Worm (Caenorhabditis elegans) whole organism, L1 larva: ENCODE data around the gene tmem-184.

ENCODE experiments used
- C04F5.9 ChIP-seq: sonication (generic microtip); optimal IDR thresholded peaks from 2 replicates; lab custom pipeline; 2016; ENCODE audit warnings: missing genetic modification characterization, missing compliant biosample characterization
- C34B4.2 ChIP-seq: sonication (generic microtip); optimal IDR thresholded peaks from 2 replicates; lab custom pipeline; 2017; ENCODE audit warnings: mild to moderate bottlenecking, missing genetic modification characterization, missing compliant biosample characterization
- Y116A8C.19 ChIP-seq: sonication (generic microtip); optimal IDR thresholded peaks from 2 replicates; lab custom pipeline; 2016; ENCODE audit warnings: missing compliant biosample characterization, missing genetic modification characterization, borderline replicate concordance
- alr-1 ChIP-seq: fragments of 200-800 bp; sonication (Bioruptor generic); optimal IDR thresholded peaks from 2 replicates; lab custom pipeline; 2018; ENCODE audit warnings: borderline replicate concordance, mild to moderate bottlenecking, missing genetic modification characterization, missing compliant biosample characterization
- blmp-1 ChIP-seq: fragments of 150-350 bp; optimal IDR thresholded peaks from 2 replicates; lab custom pipeline; 2014; ENCODE audit warnings: missing biosample characterization, missing genetic modification characterization
- ceh-63 ChIP-seq: fragments of 200-800 bp; sonication (Bioruptor generic); optimal IDR thresholded peaks from 2 replicates; lab custom pipeline; 2018; ENCODE audit warnings: mild to moderate bottlenecking, missing genetic modification characterization, missing compliant biosample characterization
- ceh-8 ChIP-seq: fragments of 200-800 bp; sonication (Bioruptor generic); optimal IDR thresholded peaks from 2 replicates; lab custom pipeline; 2018; ENCODE audit warnings: mild to moderate bottlenecking, missing genetic modification characterization, moderate library complexity, missing compliant biosample characterization
- ceh-82 ChIP-seq, 3 experiments: fragments of 150-350 bp in 1 of 3; sonication (generic microtip) in 2 of 3; optimal IDR thresholded peaks; 2 replicates each; lab custom pipeline; 2014 to 2017; ENCODE audit warnings: missing biosample characterization in 3 of 3, missing genetic modification characterization in 3 of 3
- ceh-88 ChIP-seq: fragments of 200-800 bp; sonication (Bioruptor generic); IDR thresholded peaks from 2 replicates; pipeline ENCODE4 v1.3.6; 2022; ENCODE audit warnings: missing genetic modification characterization, missing compliant biosample characterization
- ces-1 ChIP-seq: fragments of 150-350 bp; optimal IDR thresholded peaks from 2 replicates; lab custom pipeline; 2014; ENCODE audit warnings: missing biosample characterization, missing genetic modification reagents, missing genetic modification characterization
- dsc-1 ChIP-seq: sonication (generic microtip); optimal IDR thresholded peaks from 2 replicates; lab custom pipeline; 2016; ENCODE audit warnings: mild to moderate bottlenecking, missing genetic modification characterization, missing compliant biosample characterization
- efl-1 ChIP-seq, 4 experiments: fragments of 150-350 bp; optimal IDR thresholded peaks in 3 of 4; peaks in 1 of 4; 1 replicate in 1 of 4; 2 replicates in 3 of 4; lab custom pipeline; 2014; ENCODE audit warnings: missing biosample characterization in 2 of 4, missing genetic modification characterization in 2 of 4, missing genetic modification reagents in 2 of 4
- egl-27 ChIP-seq, 2 experiments: fragments of 150-350 bp in 1 of 2; sonication (generic microtip); optimal IDR thresholded peaks; 3 replicates each; lab custom pipeline; 2017 to 2018; ENCODE audit warnings: missing biosample characterization in 2 of 2, missing genetic modification characterization in 2 of 2, missing genetic modification reagents in 2 of 2
- elt-2 ChIP-seq: sonication (generic microtip); optimal IDR thresholded peaks from 2 replicates; lab custom pipeline; 2016; ENCODE audit warnings: missing genetic modification characterization, mild to moderate bottlenecking, inconsistent platforms, missing compliant biosample characterization, missing genetic modification reagents
- elt-3 ChIP-seq, 6 experiments: fragments of 150-350 bp in 1 of 6; sonication (generic microtip); optimal IDR thresholded peaks; 2 replicates each; lab custom pipeline; 2017 to 2018; ENCODE audit warnings: missing biosample characterization in 6 of 6, missing genetic modification characterization in 6 of 6, inconsistent platforms in 1 of 6
- fkh-8 ChIP-seq: sonication (generic microtip); optimal IDR thresholded peaks from 2 replicates; lab custom pipeline; 2016; ENCODE audit warnings: mild to moderate bottlenecking, missing genetic modification characterization, missing compliant biosample characterization
- hlh-17 ChIP-seq: fragments of 200-800 bp; sonication (Bioruptor generic); optimal IDR thresholded peaks from 2 replicates; lab custom pipeline; 2018; ENCODE audit warnings: missing genetic modification characterization, mild to moderate bottlenecking, missing compliant biosample characterization, moderate library complexity, borderline replicate concordance
- hlh-4 ChIP-seq: sonication (generic microtip); optimal IDR thresholded peaks from 2 replicates; lab custom pipeline; 2016; ENCODE audit warnings: mild to moderate bottlenecking, missing genetic modification characterization, missing compliant biosample characterization
- lin-14 ChIP-seq: fragments of 200-800 bp; sonication (Bioruptor generic); optimal IDR thresholded peaks from 2 replicates; lab custom pipeline; 2018; ENCODE audit warnings: mild to moderate bottlenecking, missing genetic modification characterization, moderate library complexity, missing compliant biosample characterization
- lin-35 ChIP-seq, 2 experiments: fragments of 150-350 bp; optimal IDR thresholded peaks; 2 replicates each; lab custom pipeline; 2014; ENCODE audit warnings: missing biosample characterization in 2 of 2, missing genetic modification characterization in 2 of 2, missing genetic modification reagents in 2 of 2
- lin-39 ChIP-seq: fragments of 150-350 bp; optimal IDR thresholded peaks from 2 replicates; lab custom pipeline; 2014; ENCODE audit warnings: missing biosample characterization, missing genetic modification reagents, missing genetic modification characterization
- lir-3 ChIP-seq: sonication (generic microtip); optimal IDR thresholded peaks from 2 replicates; lab custom pipeline; 2016; ENCODE audit warnings: mild to moderate bottlenecking, missing genetic modification characterization, moderate library complexity, missing compliant biosample characterization; ENCODE audit not compliant: poor library complexity
- mab-9 ChIP-seq: fragments of 200-800 bp; sonication (Bioruptor generic); IDR thresholded peaks from 2 replicates; pipeline ENCODE4 v1.3.6; 2022; ENCODE audit warnings: missing genetic modification reagents, missing genetic modification characterization, missing compliant biosample characterization
- mef-2 ChIP-seq: fragments of 150-350 bp; optimal IDR thresholded peaks from 2 replicates; lab custom pipeline; 2014; ENCODE audit warnings: missing biosample characterization, missing genetic modification characterization
- mep-1 ChIP-seq: fragments of 150-350 bp; optimal IDR thresholded peaks from 2 replicates; lab custom pipeline; 2014; ENCODE audit warnings: missing biosample characterization, missing genetic modification characterization
- nhr-11 ChIP-seq: fragments of 150-350 bp; optimal IDR thresholded peaks from 2 replicates; lab custom pipeline; 2014; ENCODE audit warnings: missing biosample characterization, missing genetic modification characterization
- nhr-19 ChIP-seq: fragments of 200-800 bp; sonication (Bioruptor generic); conservative IDR thresholded peaks from 2 replicates; pipeline ENCODE4 v1.3.6; 2022; ENCODE audit warnings: missing genetic modification characterization, missing compliant biosample characterization
- nhr-20 ChIP-seq: sonication (generic microtip); optimal IDR thresholded peaks from 2 replicates; lab custom pipeline; 2016; ENCODE audit warnings: mild to moderate bottlenecking, missing genetic modification characterization, missing compliant biosample characterization
- nhr-237 ChIP-seq: fragments of 150-350 bp; optimal IDR thresholded peaks from 2 replicates; lab custom pipeline; 2014; ENCODE audit warnings: missing biosample characterization, missing genetic modification characterization
- nhr-28 ChIP-seq: fragments of 150-350 bp; optimal IDR thresholded peaks from 2 replicates; lab custom pipeline; 2014; ENCODE audit warnings: missing biosample characterization, missing genetic modification characterization
- nhr-71 ChIP-seq: sonication (generic microtip); optimal IDR thresholded peaks from 2 replicates; lab custom pipeline; 2016; ENCODE audit warnings: mild to moderate bottlenecking, missing genetic modification characterization, moderate library complexity, missing compliant biosample characterization
- nhr-76 ChIP-seq: sonication (generic microtip); optimal IDR thresholded peaks from 2 replicates; lab custom pipeline; 2017; ENCODE audit warnings: missing biosample characterization, missing genetic modification characterization
- nhr-77 ChIP-seq: fragments of 150-350 bp; optimal IDR thresholded peaks from 2 replicates; lab custom pipeline; 2014; ENCODE audit warnings: missing biosample characterization, missing genetic modification characterization
- nhr-85 ChIP-seq: sonication (generic microtip); peaks from one replicate; lab custom pipeline; 2016; ENCODE audit warnings: missing genetic modification characterization, inconsistent platforms, missing compliant biosample characterization
- nhr-90 ChIP-seq: sonication (generic microtip); optimal IDR thresholded peaks from 2 replicates; lab custom pipeline; 2016; ENCODE audit warnings: mild to moderate bottlenecking, missing genetic modification characterization, missing compliant biosample characterization; ENCODE audit not compliant: poor library complexity
- pag-3 ChIP-seq: sonication (generic microtip); optimal IDR thresholded peaks from 2 replicates; lab custom pipeline; 2017; ENCODE audit warnings: missing genetic modification characterization, mild to moderate bottlenecking, missing compliant biosample characterization, antibody characterized with exemption, borderline replicate concordance; ENCODE audit not compliant: insufficient read depth
- pax-3 ChIP-seq: fragments of 200-800 bp; sonication (Bioruptor generic); optimal IDR thresholded peaks from 2 replicates; lab custom pipeline; 2018; ENCODE audit warnings: mild to moderate bottlenecking, missing genetic modification characterization, moderate library complexity, missing compliant biosample characterization
- snpc-4 ChIP-seq: fragments of 150-350 bp; optimal IDR thresholded peaks from 2 replicates; lab custom pipeline; 2014; ENCODE audit warnings: missing biosample characterization, missing genetic modification characterization
- sox-4 ChIP-seq: sonication (generic microtip); optimal IDR thresholded peaks from 2 replicates; lab custom pipeline; 2016; ENCODE audit warnings: missing genetic modification characterization, missing compliant biosample characterization
- sup-37 ChIP-seq: fragments of 200-800 bp; sonication (Bioruptor generic); optimal IDR thresholded peaks from 2 replicates; lab custom pipeline; 2018; ENCODE audit warnings: mild to moderate bottlenecking, missing genetic modification characterization, missing compliant biosample characterization
- swsn-7 ChIP-seq: sonication (generic microtip); optimal IDR thresholded peaks from 2 replicates; lab custom pipeline; 2016; ENCODE audit warnings: missing genetic modification characterization, missing compliant biosample characterization
- unc-30 ChIP-seq: sonication (generic microtip); optimal IDR thresholded peaks from 2 replicates; lab custom pipeline; 2017; ENCODE audit warnings: missing biosample characterization, missing genetic modification characterization
- unc-62 ChIP-seq: fragments of 150-350 bp; optimal IDR thresholded peaks from 2 replicates; lab custom pipeline; 2014; ENCODE audit warnings: missing biosample characterization, missing genetic modification reagents, missing genetic modification characterization
- unc-86 ChIP-seq: sonication (generic microtip); optimal IDR thresholded peaks from 2 replicates; lab custom pipeline; 2016; ENCODE audit warnings: missing genetic modification characterization, missing compliant biosample characterization
- ztf-4 ChIP-seq: fragments of 150-350 bp; optimal IDR thresholded peaks from 2 replicates; lab custom pipeline; 2014; ENCODE audit warnings: missing biosample characterization, missing genetic modification characterization

tmem-184 gene

DNA sequence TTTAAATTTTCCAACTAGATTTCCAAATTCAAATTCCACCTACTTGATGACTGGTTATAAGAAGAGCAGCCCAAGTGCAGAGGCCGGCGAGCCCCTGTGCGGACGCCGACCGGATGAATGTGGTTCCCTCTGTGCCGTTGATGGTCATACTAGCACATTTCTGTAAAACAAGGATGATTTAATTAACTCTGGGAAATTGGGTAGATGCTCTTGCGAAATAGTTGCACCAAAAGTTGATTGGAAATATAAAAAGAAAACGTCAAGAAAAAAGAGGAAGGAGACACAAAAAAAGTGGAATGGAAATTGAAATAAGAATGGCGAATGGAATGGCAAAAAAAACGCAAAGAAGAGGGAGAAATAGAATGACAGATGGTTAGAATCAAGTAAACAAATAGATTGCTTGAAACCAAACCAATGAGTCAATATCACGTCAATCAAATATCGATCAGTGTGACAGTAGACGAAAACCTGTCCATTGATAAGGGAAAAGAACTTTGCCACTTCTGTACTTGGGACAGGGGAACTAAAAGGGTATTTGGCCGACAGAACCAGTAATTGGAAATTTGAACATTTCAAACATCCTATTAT is at the start of gene tmem-184:
Gene tmem-184, minus strand, starts transcription at position 164 of the 588 bp plus-strand sequence.
- TF ChIP-seq ceh-8 = no peak
- TF ChIP-seq nhr-20 (tag; lab: Kevin White, UChicago) = no peak
- no peak for TF ChIP-seq nhr-11 (tag; lab: Kevin White, UChicago)
- no peak for TF ChIP-seq mef-2 (tag; lab: Kevin White, UChicago)
- TF ChIP-seq lin-35 (GFP tag; optimal IDR thresholded peaks at IDR 0.05; lab: Kevin White, UChicago) = peak in 1 of 2 experiments; percentile 39
- TF ChIP-seq Y116A8C.19 (tag; lab: Kevin White, UChicago) = no peak
- TF ChIP-seq snpc-4 (tag; lab: Kevin White, UChicago) = no peak
- TF ChIP-seq ces-1 (GFP tag; lab: Kevin White, UChicago) = no peak
- peak; percentile 57 for TF ChIP-seq lin-14 (GFP tag; lab: Kevin White, UChicago)
- TF ChIP-seq nhr-85 = peak; percentile 64
- TF ChIP-seq ceh-82 (tag; optimal IDR thresholded peaks at IDR 0.05; lab: Kevin White, UChicago) = no peak
- TF ChIP-seq elt-3 (tag; optimal IDR thresholded peaks at IDR 0.05; lab: Kevin White, UChicago) = peak in 2 of 6 experiments; percentile 7 to 26
- no peak for TF ChIP-seq egl-27 (tag; optimal IDR thresholded peaks at IDR 0.05; lab: Kevin White, UChicago)
- no peak for TF ChIP-seq efl-1 (optimal IDR thresholded peaks at IDR 0.05; lab: Kevin White, UChicago)
- TF ChIP-seq efl-1 (GFP tag; optimal IDR thresholded peaks at IDR 0.05 in 1 of 2; lab: Kevin White, UChicago) = peak in 1 of 2 experiments; percentile 86
- TF ChIP-seq dsc-1 = peak; percentile 62
- no peak for TF ChIP-seq swsn-7 (tag; lab: Kevin White, UChicago)
- TF ChIP-seq ceh-88 (GFP tag; lab: Robert Waterston, UW) = no peak
- peak; percentile 9 for TF ChIP-seq elt-2 (tag; lab: Kevin White, UChicago)
- TF ChIP-seq nhr-76 = no peak
- TF ChIP-seq fkh-8 (tag; lab: Kevin White, UChicago) = no peak
- TF ChIP-seq sup-37 = no peak
- peak; percentile 9 for TF ChIP-seq nhr-71
- no peak for TF ChIP-seq sox-4 (tag; lab: Kevin White, UChicago)
- TF ChIP-seq nhr-237 (tag; lab: Kevin White, UChicago) = no peak
- TF ChIP-seq mep-1 (tag; lab: Kevin White, UChicago) = no peak
- TF ChIP-seq ztf-4 (tag; lab: Kevin White, UChicago) = no peak
- TF ChIP-seq, all 84 proteins: peak for 8

DNA sequence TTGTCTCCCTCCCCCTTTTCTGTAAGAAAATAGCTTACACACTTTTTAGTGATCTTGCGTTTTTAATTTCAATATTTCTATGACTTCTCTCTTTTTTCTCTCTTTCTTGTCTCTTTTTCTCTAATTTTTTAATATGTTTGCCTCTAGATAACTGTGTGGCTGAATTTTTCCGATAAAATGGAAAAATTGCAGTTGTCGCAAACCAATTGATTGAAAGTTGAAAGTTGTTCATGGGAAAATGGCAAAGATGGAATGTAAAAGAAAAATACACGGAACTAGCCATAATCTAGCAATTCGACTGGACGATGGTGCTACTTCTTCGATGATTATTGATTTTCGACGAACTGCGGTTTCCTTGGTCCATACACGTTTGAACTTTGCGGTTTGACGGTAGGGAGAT is 49.2 kb upstream of the tmem-184 start:
- TF ChIP-seq C04F5.9 (tag; lab: Kevin White, UChicago) (no peak), elt-2 (tag; lab: Kevin White, UChicago) (peak; percentile 8), lir-3 (tag; lab: Kevin White, UChicago) (no peak)

DNA sequence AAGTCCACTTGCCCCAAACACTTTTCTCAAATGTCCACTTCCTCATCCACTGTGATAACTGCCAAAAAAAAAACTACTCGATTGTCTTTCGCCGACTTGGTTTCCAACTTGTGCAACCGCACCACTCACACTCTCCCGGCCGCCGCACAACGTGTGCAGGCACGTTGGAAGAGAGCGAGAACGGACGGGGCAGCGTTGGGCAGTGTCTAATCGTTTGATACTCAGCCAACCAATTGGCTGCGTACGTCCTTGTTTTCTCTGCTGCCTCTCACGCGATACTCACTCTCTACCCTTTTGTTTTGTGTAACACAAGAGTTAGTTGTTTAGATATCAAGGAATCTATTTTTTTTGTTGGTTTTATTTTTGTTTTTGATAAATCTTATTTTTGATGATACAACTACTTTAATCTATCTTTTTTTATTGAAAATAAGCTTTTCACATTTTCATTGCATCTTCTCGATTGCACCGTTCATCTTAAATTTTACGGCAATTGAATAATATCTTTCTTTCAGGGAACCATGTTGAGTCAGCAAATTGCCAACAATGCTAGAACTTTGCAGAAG is 46.9 kb upstream of the tmem-184 start, which contains the start of gene sucl-1:
Gene sucl-1, plus strand, starts transcription at position 513 of the 563 bp plus-strand sequence.
- TF ChIP-seq sox-4 (tag; lab: Kevin White, UChicago) = no peak
- TF ChIP-seq pag-3 = peak; percentile 42
- no peak for TF ChIP-seq unc-62 (GFP tag; lab: Kevin White, UChicago)
- TF ChIP-seq elt-3 (tag; optimal IDR thresholded peaks at IDR 0.05; lab: Kevin White, UChicago) = peak in 4 of 6 experiments; percentile 27 to 48 (median 41)
- peak; percentile 89 for TF ChIP-seq nhr-77 (tag; lab: Kevin White, UChicago)
- TF ChIP-seq hlh-17 = no peak
- TF ChIP-seq nhr-28 (tag; lab: Kevin White, UChicago) = no peak
- peak; percentile 51 for TF ChIP-seq nhr-90 (tag; lab: Kevin White, UChicago)
- TF ChIP-seq nhr-85 = peak; percentile 87
- peak; percentile 60 for TF ChIP-seq blmp-1 (tag; lab: Kevin White, UChicago)
- no peak for TF ChIP-seq C34B4.2 (tag; lab: Kevin White, UChicago)
- TF ChIP-seq nhr-19 = peak; percentile 81
- peak in 1 of 2 experiments; percentile 55 for TF ChIP-seq egl-27 (tag; optimal IDR thresholded peaks at IDR 0.05; lab: Kevin White, UChicago)
- TF ChIP-seq alr-1 (tag; lab: Kevin White, UChicago) = no peak
- peak; percentile 31 for TF ChIP-seq ceh-8
- peak; percentile 24 for TF ChIP-seq pax-3
- no peak for TF ChIP-seq unc-30 (tag; lab: Kevin White, UChicago)
- TF ChIP-seq lin-39 (tag; lab: Kevin White, UChicago) = no peak
- TF ChIP-seq lin-35 (GFP tag; optimal IDR thresholded peaks at IDR 0.05; lab: Kevin White, UChicago) = peak; percentile 66 to 74
- no peak for TF ChIP-seq ces-1 (GFP tag; lab: Kevin White, UChicago)
- no peak for TF ChIP-seq hlh-4 (tag; lab: Kevin White, UChicago)
- TF ChIP-seq swsn-7 (tag; lab: Kevin White, UChicago) = peak; percentile 78
- 0 out of 2 replicates have a peak, but pooled peaks have one; percentile 13 for TF ChIP-seq mab-9 (GFP tag; lab: Robert Waterston, UW)
- TF ChIP-seq ceh-63 (GFP tag; lab: Kevin White, UChicago) = no peak
- TF ChIP-seq unc-86 (tag; lab: Kevin White, UChicago) = peak; percentile 46
- TF ChIP-seq mep-1 (tag; lab: Kevin White, UChicago) = peak; percentile 88
